Worm (Caenorhabditis elegans) whole organism, young adult: ENCODE data around the gene ZK218.11.

Experiments
- D2030.7 ChIP-seq: fragments of 200-800 bp; sonication (Bioruptor generic); IDR thresholded peaks from 2 replicates; pipeline ENCODE4 v1.3.6; 2022; ENCODE audit warnings: missing genetic modification reagents, missing genetic modification characterization, missing compliant biosample characterization
- F39B2.1 ChIP-seq: fragments of 200-800 bp; sonication (Bioruptor generic); IDR thresholded peaks from 2 replicates; pipeline ENCODE4 v1.3.6; 2022; ENCODE audit warnings: missing genetic modification reagents, missing genetic modification characterization, missing compliant biosample characterization
- Y79H2A.3 ChIP-seq: fragments of 200-800 bp; sonication (Bioruptor generic); conservative IDR thresholded peaks from 2 replicates; pipeline ENCODE4 v1.3.6; 2022; ENCODE audit warnings: missing genetic modification reagents, missing genetic modification characterization, missing compliant biosample characterization
- ama-1 ChIP-seq, 3 experiments: fragments of 150-350 bp in 1 of 3; sonication (generic microtip) in 2 of 3; optimal IDR thresholded peaks; 2 replicates each; lab custom pipeline; 2014 to 2018; ENCODE audit warnings: missing biosample characterization in 2 of 3, missing genetic modification characterization in 2 of 3, missing genetic modification reagents in 2 of 3
- attf-3 ChIP-seq: fragments of 200-800 bp; sonication (Bioruptor generic); conservative IDR thresholded peaks from 2 replicates; pipeline ENCODE4 v1.3.6; 2022; ENCODE audit warnings: missing genetic modification reagents, missing genetic modification characterization, missing compliant biosample characterization
- ceh-40 ChIP-seq: fragments of 200-800 bp; sonication (Bioruptor generic); IDR thresholded peaks from 2 replicates; pipeline ENCODE4 v1.3.6; 2022; ENCODE audit warnings: missing genetic modification characterization, missing compliant biosample characterization
- dpl-1 ChIP-seq: fragments of 150-350 bp; optimal IDR thresholded peaks from 2 replicates; lab custom pipeline; 2014; ENCODE audit warnings: missing biosample characterization, missing genetic modification reagents, missing genetic modification characterization
- hlh-12 ChIP-seq: sonication (generic microtip); optimal IDR thresholded peaks from 2 replicates; lab custom pipeline; 2016; ENCODE audit warnings: missing genetic modification characterization, missing compliant biosample characterization
- lag-1 ChIP-seq: fragments of 200-800 bp; sonication (Bioruptor generic); IDR thresholded peaks from 2 replicates; pipeline ENCODE4 v1.3.6; 2022; ENCODE audit warnings: missing genetic modification reagents, missing genetic modification characterization, missing compliant biosample characterization
- nhr-120 ChIP-seq: fragments of 200-800 bp; sonication (Bioruptor generic); IDR thresholded peaks from 2 replicates; pipeline ENCODE4 v1.3.6; 2022; ENCODE audit warnings: missing genetic modification characterization, missing compliant biosample characterization
- nhr-80 ChIP-seq: sonication (generic microtip); optimal IDR thresholded peaks from 2 replicates; lab custom pipeline; 2016; ENCODE audit warnings: missing genetic modification characterization, missing compliant biosample characterization
- tlf-1 ChIP-seq: fragments of 200-800 bp; sonication (Bioruptor generic); optimal IDR thresholded peaks from 2 replicates; lab custom pipeline; 2018; ENCODE audit warnings: mild to moderate bottlenecking, missing genetic modification characterization, missing compliant biosample characterization
- unc-62 ChIP-seq: fragments of 150-350 bp; optimal IDR thresholded peaks from 2 replicates; lab custom pipeline; 2014; ENCODE audit warnings: missing biosample characterization, missing genetic modification reagents, missing genetic modification characterization
- ztf-3 ChIP-seq: fragments of 200-800 bp; sonication (Bioruptor generic); optimal IDR thresholded peaks from 2 replicates; lab custom pipeline; 2018; ENCODE audit warnings: mild to moderate bottlenecking, missing genetic modification characterization, missing compliant biosample characterization

ZK218.11 gene

ce11 chrV:17061585-17061984 is 46.6 kb downstream of the ZK218.11 start, which contains the start of gene F28B1.9:
Gene F28B1.9, plus strand, starts transcription at chrV:17061885.
- TF ChIP-seq unc-62 (GFP tag; lab: Kevin White, UChicago) (no peak), ceh-40 (GFP tag; lab: Robert Waterston, UW) (no peak)

- TF ChIP-seq ama-1 (optimal IDR thresholded peaks at IDR 0.05; lab: Kevin White, UChicago) (no peak), ama-1 (GFP tag; optimal IDR thresholded peaks at IDR 0.05; lab: Kevin White, UChicago) (no peak), nhr-80 (tag; lab: Kevin White, UChicago) (no peak), tlf-1 (no peak), nhr-120 (GFP tag; lab: Robert Waterston, UW) (no peak), dpl-1 (GFP tag; lab: Kevin White, UChicago) (no peak), ztf-3 (no peak), hlh-12 (tag; lab: Kevin White, UChicago) (no peak), F39B2.1 (GFP tag; lab: Robert Waterston, UW) (no peak), D2030.7 (GFP tag; lab: Robert Waterston, UW) (no peak), lag-1 (no peak), attf-3 (no peak), Y79H2A.3 (GFP tag; lab: Robert Waterston, UW) (no peak)
These were observed 48.2 kb downstream of the ZK218.11 start, which contains the start of gene sri-66 for ce11 chrV:17059987-17060386. Gene sri-66, plus strand, starts transcription at chrV:17060287.
